Fruit fly (Drosophila melanogaster): ENCODE measurements around the gene CG15262.

- TF ChIP-seq Mnt (GFP tag; optimal IDR thresholded peaks at IDR 0.05) (no peak), tj (GFP tag; optimal IDR thresholded peaks at IDR 0.05) (no peak), Hr96 (GFP tag; optimal IDR thresholded peaks at IDR 0.05) (no peak), kay (GFP tag; ENCODE audit: borderline replicate concordance) (no peak), cnc (optimal IDR thresholded peaks at IDR 0.05) (no peak), ovo (GFP tag; optimal IDR thresholded peaks at IDR 0.05) (peak; percentile 61), CG7101 (tag; optimal IDR thresholded peaks at IDR 0.05) (no peak), CG7045 (GFP tag; optimal IDR thresholded peaks at IDR 0.05) (peak; percentile 12), CG33017 (tag; optimal IDR thresholded peaks at IDR 0.05) (no peak), CG11617 (GFP tag; optimal IDR thresholded peaks at IDR 0.05) (no peak), Clk (GFP tag; optimal IDR thresholded peaks at IDR 0.05) (no peak)
These were observed 49.2 kb upstream of the CG15262 start, which contains the start of gene dao for dm6 chr2L:15248163-15249005.
